Worm (Caenorhabditis elegans) whole organism, L2 larva: ENCODE results near the gene srsx-7.

Source experiments
- C34F6.9 ChIP-seq: fragments of 150-350 bp; optimal IDR thresholded peaks from 2 replicates; lab custom pipeline; 2014; ENCODE audit warnings: missing biosample characterization, missing genetic modification characterization
- F13H6.1 ChIP-seq: sonication (generic microtip); optimal IDR thresholded peaks from 2 replicates; lab custom pipeline; 2016; ENCODE audit warnings: missing genetic modification characterization, missing compliant biosample characterization
- Y55F3AM.14 ChIP-seq: fragments of 200-800 bp; sonication (Bioruptor generic); optimal IDR thresholded peaks from 2 replicates; lab custom pipeline; 2018; ENCODE audit warnings: mild to moderate bottlenecking, missing genetic modification characterization, missing compliant biosample characterization
- alr-1 ChIP-seq: fragments of 150-350 bp; optimal IDR thresholded peaks from 2 replicates; lab custom pipeline; 2014; ENCODE audit warnings: missing biosample characterization, missing genetic modification characterization
- ama-1 ChIP-seq: fragments of 150-350 bp; optimal IDR thresholded peaks from 2 replicates; lab custom pipeline; 2018; ENCODE audit warnings: inconsistent platforms
- blmp-1 ChIP-seq: sonication (generic microtip); optimal IDR thresholded peaks from 2 replicates; lab custom pipeline; 2017; ENCODE audit warnings: missing genetic modification characterization, mild to moderate bottlenecking, missing compliant biosample characterization, antibody characterized with exemption, moderate library complexity; ENCODE audit not compliant: insufficient read depth
- ceh-16 ChIP-seq: fragments of 150-350 bp; optimal IDR thresholded peaks from 2 replicates; lab custom pipeline; 2014; ENCODE audit warnings: missing biosample characterization, missing genetic modification characterization
- ceh-82 ChIP-seq: fragments of 150-350 bp; optimal IDR thresholded peaks from 2 replicates; lab custom pipeline; 2014; ENCODE audit warnings: missing biosample characterization, missing genetic modification characterization
- crh-2 ChIP-seq: sonication (generic microtip); optimal IDR thresholded peaks from 2 replicates; lab custom pipeline; 2017; ENCODE audit warnings: missing biosample characterization, missing genetic modification characterization
- egl-27 ChIP-seq: sonication (generic microtip); optimal IDR thresholded peaks from 3 replicates; lab custom pipeline; 2017; ENCODE audit warnings: missing biosample characterization, missing genetic modification reagents, missing genetic modification characterization
- elt-1 ChIP-seq: fragments of 150-350 bp; optimal IDR thresholded peaks from 2 replicates; lab custom pipeline; 2014; ENCODE audit warnings: missing biosample characterization, missing genetic modification characterization
- fos-1 ChIP-seq: fragments of 150-350 bp; optimal IDR thresholded peaks from 2 replicates; lab custom pipeline; 2014; ENCODE audit warnings: missing biosample characterization, missing genetic modification characterization
- gmeb-1 ChIP-seq: fragments of 150-350 bp; optimal IDR thresholded peaks from 2 replicates; lab custom pipeline; 2014; ENCODE audit warnings: missing biosample characterization, missing genetic modification characterization
- lin-13 ChIP-seq: fragments of 150-350 bp; optimal IDR thresholded peaks from 2 replicates; lab custom pipeline; 2014; ENCODE audit warnings: missing biosample characterization, missing genetic modification reagents, missing genetic modification characterization
- lsy-2 ChIP-seq, 2 experiments: fragments of 150-350 bp in 1 of 2; sonication (generic microtip) in 1 of 2; optimal IDR thresholded peaks; 2 replicates each; lab custom pipeline; 2014 to 2017; ENCODE audit warnings: missing biosample characterization in 2 of 2, missing genetic modification characterization in 2 of 2
- mab-5 ChIP-seq: fragments of 150-350 bp; optimal IDR thresholded peaks from 2 replicates; lab custom pipeline; 2014; ENCODE audit warnings: missing biosample characterization, missing genetic modification characterization
- mbf-1 ChIP-seq: sonication (generic microtip); optimal IDR thresholded peaks from 2 replicates; lab custom pipeline; 2017; ENCODE audit warnings: missing biosample characterization, missing genetic modification characterization
- nhr-129 ChIP-seq: fragments of 150-350 bp; optimal IDR thresholded peaks from 2 replicates; lab custom pipeline; 2014; ENCODE audit warnings: missing biosample characterization, missing genetic modification characterization
- nhr-21 ChIP-seq: fragments of 150-350 bp; optimal IDR thresholded peaks from 2 replicates; lab custom pipeline; 2014; ENCODE audit warnings: missing biosample characterization, missing genetic modification characterization
- nhr-25 ChIP-seq: fragments of 150-350 bp; sonication (generic microtip); optimal IDR thresholded peaks from 3 replicates; lab custom pipeline; 2014; ENCODE audit warnings: missing biosample characterization, missing genetic modification characterization
- nhr-6 ChIP-seq: fragments of 150-350 bp; optimal IDR thresholded peaks from 2 replicates; lab custom pipeline; 2014; ENCODE audit warnings: missing biosample characterization, missing genetic modification characterization
- nhr-77 ChIP-seq: fragments of 150-350 bp; optimal IDR thresholded peaks from 2 replicates; lab custom pipeline; 2014; ENCODE audit warnings: missing biosample characterization, missing genetic modification characterization
- sem-4 ChIP-seq: fragments of 150-350 bp; optimal IDR thresholded peaks from 2 replicates; lab custom pipeline; 2014; ENCODE audit warnings: missing biosample characterization, missing genetic modification reagents, missing genetic modification characterization
- skn-1 ChIP-seq: sonication (generic microtip); optimal IDR thresholded peaks from 2 replicates; lab custom pipeline; 2017; ENCODE audit warnings: missing biosample characterization, missing genetic modification characterization
- snpc-4 ChIP-seq: fragments of 150-350 bp; optimal IDR thresholded peaks from 2 replicates; lab custom pipeline; 2014; ENCODE audit warnings: missing biosample characterization, missing genetic modification characterization
- unc-39 ChIP-seq: fragments of 150-350 bp; optimal IDR thresholded peaks from 2 replicates; lab custom pipeline; 2014; ENCODE audit warnings: missing biosample characterization, missing genetic modification characterization
- unc-55 ChIP-seq: fragments of 150-350 bp; sonication (generic microtip); optimal IDR thresholded peaks from 3 replicates; lab custom pipeline; 2014; ENCODE audit warnings: missing biosample characterization, missing genetic modification reagents, missing genetic modification characterization
- zag-1 ChIP-seq: fragments of 150-350 bp; optimal IDR thresholded peaks from 2 replicates; lab custom pipeline; 2014; ENCODE audit warnings: missing biosample characterization, missing genetic modification characterization
- ztf-1 ChIP-seq: fragments of 200-800 bp; sonication (Bioruptor generic); conservative IDR thresholded peaks from 2 replicates; pipeline ENCODE4 v1.3.6; 2022; ENCODE audit warnings: missing genetic modification characterization, missing compliant biosample characterization
- ztf-11 ChIP-seq: sonication (generic microtip); optimal IDR thresholded peaks from 2 replicates; lab custom pipeline; 2017; ENCODE audit warnings: missing biosample characterization, missing genetic modification characterization
- ztf-4 ChIP-seq: fragments of 150-350 bp; optimal IDR thresholded peaks from 2 replicates; lab custom pipeline; 2014; ENCODE audit warnings: missing biosample characterization, missing genetic modification characterization

srsx-7 gene

DNA sequence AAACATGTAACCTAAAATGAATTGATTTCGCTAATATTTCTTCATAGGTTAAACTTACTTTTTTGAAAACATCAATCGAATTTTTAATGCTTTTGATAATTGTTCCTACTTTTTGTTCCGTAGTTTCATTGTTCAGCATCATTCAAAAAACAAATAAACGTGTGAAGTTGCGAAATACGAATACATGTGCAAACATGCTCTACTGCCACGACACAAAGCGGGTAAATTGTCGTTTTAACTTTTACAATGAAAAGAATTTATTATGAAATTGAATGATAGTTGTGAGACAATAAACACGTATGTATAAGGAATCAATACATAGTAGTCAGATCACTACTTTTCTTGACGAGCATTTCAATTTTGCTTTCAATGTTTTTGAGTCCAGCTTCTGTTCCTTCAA is 29.6 kb downstream of the srsx-7 start, which contains the start of gene F26D11.12:
Gene F26D11.12, minus strand, starts transcription at position 145 of the 400 bp plus-strand sequence.
- peak; percentile 18 for TF ChIP-seq C34F6.9
- TF ChIP-seq crh-2 (tag; lab: Kevin White, UChicago) = peak; percentile 43
- peak; percentile 6 for TF ChIP-seq fos-1 (tag; lab: Kevin White, UChicago)
- TF ChIP-seq unc-55 (GFP tag; lab: Kevin White, UChicago) = peak; percentile 58
- TF ChIP-seq Y55F3AM.14 = no peak
- TF ChIP-seq nhr-129 (tag; lab: Kevin White, UChicago) = peak; percentile 49
- no peak for TF ChIP-seq ama-1 (lab: Kevin White, UChicago)
- no peak for TF ChIP-seq zag-1
- peak; percentile 59 for TF ChIP-seq gmeb-1 (tag; lab: Kevin White, UChicago)

DNA sequence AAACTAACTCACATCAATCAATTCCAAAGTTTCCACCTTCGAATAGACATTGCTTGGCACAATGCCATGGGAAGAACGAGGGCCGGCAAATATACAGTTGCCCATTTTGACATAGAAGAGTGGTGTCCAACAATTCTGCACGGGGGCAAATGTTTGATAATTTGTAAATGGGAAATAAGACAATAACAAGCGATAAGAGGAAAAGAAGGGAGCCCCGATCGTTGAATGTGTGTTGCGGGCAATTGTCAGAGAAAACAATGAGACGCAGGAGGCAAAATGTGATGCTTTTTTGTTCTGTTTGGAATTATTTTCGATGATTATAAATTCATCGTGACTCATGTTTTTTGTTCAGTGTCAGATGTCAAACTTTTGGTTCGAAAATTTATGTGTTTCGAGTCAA is 30.6 kb downstream of the srsx-7 start, which contains the start of gene pals-34:
Gene pals-34, minus strand, starts transcription at position 280 of the 400 bp plus-strand sequence.
- TF ChIP-seq Y55F3AM.14 = no peak
- TF ChIP-seq F13H6.1 = no peak
- no peak for TF ChIP-seq unc-39
- TF ChIP-seq nhr-77 (tag; lab: Kevin White, UChicago) = no peak

DNA sequence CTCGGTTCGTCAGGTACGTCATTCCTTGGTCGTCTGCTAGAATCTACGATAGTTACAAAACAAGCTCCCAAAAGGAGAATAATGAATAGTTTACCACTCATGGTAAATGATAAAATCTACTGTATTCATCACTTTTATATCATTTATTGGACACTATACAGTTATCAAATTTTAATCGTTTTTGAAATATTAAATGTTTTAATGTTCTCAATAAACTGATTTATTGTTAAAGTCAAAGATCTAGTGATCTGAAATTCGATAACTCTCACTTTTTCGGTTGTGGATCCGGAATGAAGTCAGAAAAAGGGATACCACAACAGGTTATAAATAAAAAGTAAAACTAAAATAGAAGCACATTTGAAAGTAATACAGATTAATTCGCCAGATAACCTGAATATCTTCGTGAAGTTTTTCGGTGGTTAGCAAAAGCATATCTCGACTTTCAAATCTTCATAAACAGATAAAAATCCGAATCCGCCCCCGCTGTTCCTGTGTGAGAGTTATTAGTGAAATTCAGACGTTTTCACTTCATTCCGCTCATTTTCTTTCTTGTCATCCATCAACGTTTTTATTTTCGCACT is 33.2 kb downstream of the srsx-7 start, which contains the start of the genes clec-217 and F26D11.2:
Gene clec-217, minus strand, starts transcription at position 101 of the 581 bp plus-strand sequence.
Gene F26D11.2, plus strand, starts transcription at position 531 of the 581 bp plus-strand sequence.
- TF ChIP-seq mbf-1 (tag; lab: Kevin White, UChicago) = no peak
- no peak for TF ChIP-seq Y55F3AM.14
- no peak for TF ChIP-seq sem-4 (tag; lab: Kevin White, UChicago)
- TF ChIP-seq ztf-11 (tag; lab: Kevin White, UChicago) = no peak

DNA sequence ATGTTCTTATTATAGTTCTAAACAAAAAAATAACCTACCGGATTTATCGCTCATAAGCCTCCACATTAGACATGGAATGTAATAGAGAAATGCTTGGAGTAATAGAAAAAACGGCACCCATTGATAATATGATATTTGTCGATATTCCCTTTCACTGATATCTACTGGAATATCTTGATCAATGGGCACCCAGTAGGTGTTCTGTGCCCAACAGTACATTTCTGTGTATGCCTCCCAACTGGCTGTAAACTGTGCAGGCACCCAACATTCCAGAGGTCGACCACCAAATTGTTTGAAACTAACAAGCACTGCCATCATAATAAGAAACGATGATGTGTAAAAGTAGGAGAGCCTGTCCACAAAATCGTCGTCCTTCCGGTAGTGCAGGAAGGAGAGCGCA is 38.8 kb downstream of the srsx-7 start:
- TF ChIP-seq F13H6.1 (no peak), nhr-6 (no peak), lin-13 (GFP tag; lab: Kevin White, UChicago) (no peak), nhr-21 (tag; lab: Kevin White, UChicago) (no peak), nhr-25 (tag; lab: Kevin White, UChicago) (no peak), snpc-4 (tag; lab: Kevin White, UChicago) (no peak), elt-1 (no peak), ceh-82 (tag; lab: Kevin White, UChicago) (no peak), blmp-1 (tag; lab: Kevin White, UChicago) (no peak), C34F6.9 (no peak), nhr-77 (tag; lab: Kevin White, UChicago) (no peak), ztf-1 (GFP tag; lab: Robert Waterston, UW) (no peak), gmeb-1 (tag; lab: Kevin White, UChicago) (no peak)
- TF ChIP-seq, all 48 proteins: peak for 0

DNA sequence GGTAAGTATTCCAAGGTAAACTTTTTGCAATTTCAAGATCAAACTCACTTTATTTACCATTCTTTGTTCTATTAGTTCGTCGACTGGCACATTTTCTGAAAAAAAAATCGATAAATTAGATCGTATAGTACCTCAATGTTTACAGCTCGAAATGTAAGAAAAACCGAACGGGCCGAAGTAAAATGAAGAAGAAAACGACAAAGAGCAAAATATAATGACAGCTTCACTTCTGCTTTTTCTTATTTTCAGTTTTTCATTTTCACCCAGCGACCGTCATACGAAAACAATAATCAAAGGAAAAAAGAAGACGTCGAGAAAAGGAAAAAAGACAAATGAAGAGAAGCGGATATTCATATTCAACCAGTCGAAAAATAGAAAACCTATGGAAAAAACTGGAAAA is 43.5 kb downstream of the srsx-7 start, which contains the start of gene che-7:
Gene che-7, minus strand, starts transcription at position 101 of the 400 bp plus-strand sequence.
- TF ChIP-seq ztf-4 (no peak), crh-2 (tag; lab: Kevin White, UChicago) (no peak), Y55F3AM.14 (no peak), skn-1 (tag; lab: Kevin White, UChicago) (no peak), F13H6.1 (no peak), zag-1 (no peak), egl-27 (tag; lab: Kevin White, UChicago) (no peak)

DNA sequence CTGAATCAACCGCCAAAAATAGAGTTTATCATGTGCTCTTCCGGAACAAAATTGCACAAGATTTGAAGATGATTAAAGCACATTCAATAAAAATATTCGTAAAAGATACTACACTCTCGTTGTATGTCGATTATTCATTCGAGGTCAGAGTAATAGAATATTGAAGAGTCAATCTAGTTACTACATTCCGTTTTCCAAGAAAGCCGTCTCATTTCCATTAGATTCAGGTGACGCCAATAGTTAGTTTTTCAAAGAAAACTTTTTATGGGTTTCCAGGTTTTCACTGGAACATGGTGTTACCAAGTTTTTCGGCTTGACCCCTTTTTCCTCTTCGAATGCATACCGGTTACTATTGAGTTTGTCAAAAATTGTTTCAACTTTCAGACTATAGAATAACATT is 44.9 kb downstream of the srsx-7 start:
- TF ChIP-seq mab-5 (tag; lab: Kevin White, UChicago) (no peak), nhr-21 (tag; lab: Kevin White, UChicago) (peak; percentile 11), lsy-2 (tag; optimal IDR thresholded peaks at IDR 0.05; lab: Kevin White, UChicago) (peak in 1 of 2 experiments; percentile 28), ceh-16 (tag; lab: Kevin White, UChicago) (no peak), unc-55 (GFP tag; lab: Kevin White, UChicago) (peak; percentile 54), ceh-82 (tag; lab: Kevin White, UChicago) (no peak)

DNA sequence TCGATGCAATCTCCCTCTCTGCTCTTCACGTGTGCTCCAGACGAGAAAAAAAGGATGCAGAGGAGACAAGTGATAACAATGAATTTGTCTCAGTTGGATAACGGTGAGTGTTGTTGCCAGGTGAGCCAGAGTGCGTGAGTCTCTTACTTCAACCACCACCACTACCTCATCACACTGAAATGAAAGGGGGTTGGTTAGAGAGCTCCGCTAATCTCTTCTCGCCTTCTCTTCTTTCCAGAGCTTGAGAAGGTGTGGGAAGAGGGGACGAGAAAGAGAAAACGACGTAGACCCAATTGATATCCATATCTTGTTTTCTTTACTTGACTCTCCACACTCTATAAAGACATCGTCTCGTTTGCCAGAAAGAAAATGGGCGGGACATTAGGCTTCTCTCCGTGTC is 45.8 kb downstream of the srsx-7 start:
- TF ChIP-seq nhr-25 (tag; lab: Kevin White, UChicago) (no peak), alr-1 (no peak), zag-1 (no peak)
- TF ChIP-seq, all 48 proteins: peak for 0
